Worm (Caenorhabditis elegans) whole organism, mixed stage, embryonic: ENCODE data around the gene C13C4.7.

Experiments
- ceh-39 ChIP-seq: fragments of 150-350 bp; optimal IDR thresholded peaks from 2 replicates; lab custom pipeline; 2014; ENCODE audit warnings: missing biosample characterization, missing genetic modification characterization
- ceh-43 ChIP-seq: fragments of 200-800 bp; sonication (Bioruptor generic); optimal IDR thresholded peaks from 2 replicates; lab custom pipeline; 2018; ENCODE audit warnings: mild to moderate bottlenecking, missing genetic modification characterization, moderate library complexity, missing compliant biosample characterization
- ces-1 ChIP-seq: fragments of 150-350 bp; optimal IDR thresholded peaks from 2 replicates; lab custom pipeline; 2014; ENCODE audit warnings: missing biosample characterization, missing genetic modification reagents, missing genetic modification characterization
- drap-1 ChIP-seq: fragments of 200-800 bp; sonication (Bioruptor generic); optimal IDR thresholded peaks from 3 replicates; lab custom pipeline; 2018; ENCODE audit warnings: mild to moderate bottlenecking, missing genetic modification characterization, missing compliant biosample characterization
- flh-1 ChIP-seq: fragments of 200-800 bp; sonication (Bioruptor generic); optimal IDR thresholded peaks from 2 replicates; lab custom pipeline; 2018; ENCODE audit warnings: mild to moderate bottlenecking, missing genetic modification characterization, moderate library complexity, missing compliant biosample characterization
- mep-1 ChIP-seq: fragments of 150-350 bp; optimal IDR thresholded peaks from 2 replicates; lab custom pipeline; 2017; ENCODE audit warnings: missing biosample characterization, missing genetic modification reagents, missing genetic modification characterization, inconsistent platforms
- nhr-12 ChIP-seq: fragments of 150-350 bp; optimal IDR thresholded peaks from 2 replicates; lab custom pipeline; 2014; ENCODE audit warnings: missing biosample characterization, missing genetic modification characterization

DNA sequence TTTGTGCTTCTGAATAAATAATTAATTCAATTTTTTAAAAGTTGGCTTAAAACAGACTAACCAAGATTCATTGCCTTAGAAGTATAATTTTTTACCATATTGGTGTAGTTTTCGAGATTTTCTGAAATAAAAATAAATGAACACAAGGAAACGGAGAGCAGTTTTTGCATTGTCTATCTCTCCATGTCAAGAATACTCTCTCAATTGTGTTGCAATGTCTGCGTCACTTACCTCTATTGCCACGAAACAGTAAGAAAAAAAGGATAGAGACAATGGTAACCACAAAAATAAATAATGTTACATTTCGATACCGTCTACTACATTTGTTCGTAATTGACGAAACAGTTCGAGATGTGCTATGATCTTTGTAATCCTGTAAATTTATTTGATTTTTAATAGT, 37.3 kb downstream of the C13C4.7 start, which contains the start of gene R07B7.10:
- TF ChIP-seq ceh-43: no peak
- TF ChIP-seq mep-1 (tag; lab: Kevin White, UChicago): no peak
- TF ChIP-seq flh-1 (GFP tag; lab: Kevin White, UChicago): no peak
- TF ChIP-seq nhr-12 (tag; lab: Kevin White, UChicago): no peak
- no peak for TF ChIP-seq ces-1
- no peak for TF ChIP-seq drap-1 (GFP tag; lab: Kevin White, UChicago)
- no peak for TF ChIP-seq ceh-39 (tag; lab: Kevin White, UChicago)
